Worm (Caenorhabditis elegans) whole organism, L3 larva: Measurements from ENCODE around the gene F54C9.9.

Source experiments
- ceh-28 ChIP-seq: fragments of 150-350 bp; optimal IDR thresholded peaks from 2 replicates; lab custom pipeline; 2014; ENCODE audit warnings: missing biosample characterization, missing genetic modification reagents, missing genetic modification characterization
- ceh-82 ChIP-seq: fragments of 150-350 bp; optimal IDR thresholded peaks from 2 replicates; lab custom pipeline; 2014; ENCODE audit warnings: missing biosample characterization, missing genetic modification characterization
- egl-27 ChIP-seq: sonication (generic microtip); optimal IDR thresholded peaks from 4 replicates; lab custom pipeline; 2017; ENCODE audit warnings: missing biosample characterization, missing genetic modification reagents, missing genetic modification characterization
- elt-3 ChIP-seq, 3 experiments: fragments of 150-350 bp in 1 of 3; sonication (generic microtip) in 2 of 3; optimal IDR thresholded peaks; 2 replicates in 2 of 3; 4 replicates in 1 of 3; lab custom pipeline; 2014 to 2017; ENCODE audit warnings: missing biosample characterization in 3 of 3, missing genetic modification characterization in 3 of 3
- fkh-10 ChIP-seq: sonication (generic microtip); optimal IDR thresholded peaks from 2 replicates; lab custom pipeline; 2017; ENCODE audit warnings: missing biosample characterization, missing genetic modification reagents, missing genetic modification characterization
- fos-1 ChIP-seq: fragments of 150-350 bp; optimal IDR thresholded peaks from 2 replicates; lab custom pipeline; 2014; ENCODE audit warnings: missing biosample characterization, missing genetic modification characterization
- lsy-12 ChIP-seq: sonication (generic microtip); optimal IDR thresholded peaks from 2 replicates; lab custom pipeline; 2016; ENCODE audit warnings: mild to moderate bottlenecking, missing genetic modification characterization, missing compliant biosample characterization
- mdl-1 ChIP-seq: fragments of 150-350 bp; optimal IDR thresholded peaks from 2 replicates; lab custom pipeline; 2014; ENCODE audit warnings: missing biosample characterization, missing genetic modification characterization
- nhr-77 ChIP-seq: fragments of 150-350 bp; optimal IDR thresholded peaks from 2 replicates; lab custom pipeline; 2014; ENCODE audit warnings: missing biosample characterization, missing genetic modification characterization
- sea-2 ChIP-seq: fragments of 150-350 bp; sonication (generic microtip); optimal IDR thresholded peaks from 4 replicates; lab custom pipeline; 2014; ENCODE audit warnings: missing biosample characterization, missing genetic modification reagents, missing genetic modification characterization
- snpc-4 ChIP-seq: fragments of 150-350 bp; optimal IDR thresholded peaks from 2 replicates; lab custom pipeline; 2014; ENCODE audit warnings: missing biosample characterization, missing genetic modification characterization
- unc-62 ChIP-seq: fragments of 150-350 bp; sonication (generic microtip); optimal IDR thresholded peaks from 4 replicates; lab custom pipeline; 2014; ENCODE audit warnings: missing biosample characterization, missing genetic modification reagents, missing genetic modification characterization
- zag-1 ChIP-seq: fragments of 150-350 bp; optimal IDR thresholded peaks from 2 replicates; lab custom pipeline; 2014; ENCODE audit warnings: missing biosample characterization, missing genetic modification characterization
- ztf-4 ChIP-seq: fragments of 150-350 bp; optimal IDR thresholded peaks from 2 replicates; lab custom pipeline; 2014; ENCODE audit warnings: missing biosample characterization, missing genetic modification characterization

- TF ChIP-seq ceh-28, result no peak
- no peak for TF ChIP-seq fkh-10 (GFP tag; lab: Kevin White, UChicago)
- no peak for TF ChIP-seq ceh-82
- TF ChIP-seq snpc-4, result no peak
- no peak for TF ChIP-seq nhr-77 (tag; lab: Kevin White, UChicago)
- no peak for TF ChIP-seq ztf-4 (tag; lab: Kevin White, UChicago)
- no peak for TF ChIP-seq elt-3 (tag; optimal IDR thresholded peaks at IDR 0.05; lab: Kevin White, UChicago)
- TF ChIP-seq sea-2 (GFP tag; lab: Kevin White, UChicago), result no peak
- TF ChIP-seq unc-62 (GFP tag; lab: Kevin White, UChicago), result no peak
- TF ChIP-seq egl-27, result no peak
- TF ChIP-seq mdl-1, result no peak
- TF ChIP-seq lsy-12 (tag; lab: Kevin White, UChicago), result no peak
- no peak for TF ChIP-seq zag-1
- TF ChIP-seq fos-1 (tag; lab: Kevin White, UChicago), result no peak
These were observed 29.8 kb downstream of the F54C9.9 start, which contains the start of gene F28C6.10 for ce11 chrII:8607662-8608061.
